Worm (Caenorhabditis elegans) whole organism, late embryonic: ENCODE data around the gene C05D12.5.

Experiments used
- C08G9.2 ChIP-seq: sonication (generic microtip); optimal IDR thresholded peaks from 2 replicates; lab custom pipeline; 2016; ENCODE audit warnings: mild to moderate bottlenecking, missing genetic modification characterization, moderate library complexity, missing compliant biosample characterization
- F13H6.1 ChIP-seq: sonication (generic microtip); optimal IDR thresholded peaks from 2 replicates; lab custom pipeline; 2016; ENCODE audit warnings: missing genetic modification characterization, missing compliant biosample characterization
- K02D7.2 ChIP-seq: sonication (generic microtip); optimal IDR thresholded peaks from 2 replicates; lab custom pipeline; 2017; ENCODE audit warnings: mild to moderate bottlenecking, missing genetic modification characterization, missing compliant biosample characterization
- K09A11.1 ChIP-seq: sonication (generic microtip); optimal IDR thresholded peaks from 2 replicates; lab custom pipeline; 2017; ENCODE audit warnings: antibody characterized with exemption, mild to moderate bottlenecking, missing genetic modification characterization, missing compliant biosample characterization; ENCODE audit not compliant: insufficient read depth
- ama-1 ChIP-seq: fragments of 150-350 bp; optimal IDR thresholded peaks from 2 replicates; lab custom pipeline; 2014
- ceh-14 ChIP-seq: sonication (generic microtip); optimal IDR thresholded peaks from 2 replicates; lab custom pipeline; 2016; ENCODE audit warnings: missing genotype, missing genetic modification characterization, missing compliant biosample characterization
- ceh-18 ChIP-seq: sonication (generic microtip); optimal IDR thresholded peaks from 2 replicates; lab custom pipeline; 2016; ENCODE audit warnings: missing genetic modification characterization, missing compliant biosample characterization
- ceh-19 ChIP-seq: fragments of 200-800 bp; sonication (Bioruptor generic); optimal IDR thresholded peaks from 2 replicates; lab custom pipeline; 2018; ENCODE audit warnings: mild to moderate bottlenecking, missing genetic modification characterization, missing compliant biosample characterization
- ceh-22 ChIP-seq: sonication (generic microtip); optimal IDR thresholded peaks from 2 replicates; lab custom pipeline; 2017; ENCODE audit warnings: missing biosample characterization, missing genetic modification characterization
- ceh-24 ChIP-seq: sonication (generic microtip); optimal IDR thresholded peaks from 2 replicates; lab custom pipeline; 2016; ENCODE audit warnings: mild to moderate bottlenecking, missing genetic modification characterization, missing compliant biosample characterization
- ceh-30 ChIP-seq: fragments of 150-350 bp; optimal IDR thresholded peaks from 2 replicates; lab custom pipeline; 2014; ENCODE audit warnings: missing biosample characterization, missing genetic modification characterization
- ceh-48 ChIP-seq: sonication (generic microtip); optimal IDR thresholded peaks from 2 replicates; lab custom pipeline; 2016; ENCODE audit warnings: missing genetic modification characterization, inconsistent platforms, missing compliant biosample characterization
- ceh-9 ChIP-seq: sonication (generic microtip); optimal IDR thresholded peaks from 2 replicates; lab custom pipeline; 2016; ENCODE audit warnings: mild to moderate bottlenecking, missing genetic modification characterization, inconsistent platforms, missing compliant biosample characterization
- che-1 ChIP-seq: sonication (generic microtip); optimal IDR thresholded peaks from 2 replicates; lab custom pipeline; 2016; ENCODE audit warnings: mild to moderate bottlenecking, missing genetic modification characterization, missing compliant biosample characterization
- dve-1 ChIP-seq: sonication (generic microtip); optimal IDR thresholded peaks from 2 replicates; lab custom pipeline; 2017; ENCODE audit warnings: antibody characterized with exemption, mild to moderate bottlenecking, missing genetic modification characterization, missing compliant biosample characterization
- elt-2 ChIP-seq: sonication (generic microtip); optimal IDR thresholded peaks from 2 replicates; lab custom pipeline; 2016; ENCODE audit warnings: missing genetic modification reagents, missing genetic modification characterization, missing compliant biosample characterization
- fax-1 ChIP-seq: sonication (generic microtip); optimal IDR thresholded peaks from 2 replicates; lab custom pipeline; 2016; ENCODE audit warnings: missing genotype, missing genetic modification characterization, missing compliant biosample characterization
- fkh-10 ChIP-seq: fragments of 150-350 bp; optimal IDR thresholded peaks from 2 replicates; lab custom pipeline; 2014; ENCODE audit warnings: missing biosample characterization, missing genetic modification reagents, missing genetic modification characterization
- gmeb-2 ChIP-seq: sonication (generic microtip); optimal IDR thresholded peaks from 2 replicates; lab custom pipeline; 2016; ENCODE audit warnings: missing genetic modification characterization, inconsistent platforms, missing compliant biosample characterization
- hlh-13 ChIP-seq: fragments of 200-800 bp; sonication (Bioruptor generic); optimal IDR thresholded peaks from 2 replicates; lab custom pipeline; 2018; ENCODE audit warnings: mild to moderate bottlenecking, missing genetic modification characterization, missing compliant biosample characterization
- hlh-6 ChIP-seq: sonication (generic microtip); optimal IDR thresholded peaks from 2 replicates; lab custom pipeline; 2016; ENCODE audit warnings: missing genotype, missing genetic modification characterization, missing compliant biosample characterization
- hlh-8 ChIP-seq: sonication (generic microtip); optimal IDR thresholded peaks from 2 replicates; lab custom pipeline; 2016; ENCODE audit warnings: missing genotype, missing genetic modification characterization, missing compliant biosample characterization
- lim-6 ChIP-seq: sonication (generic microtip); optimal IDR thresholded peaks from 2 replicates; lab custom pipeline; 2016; ENCODE audit warnings: missing genetic modification characterization, missing compliant biosample characterization
- lin-11 ChIP-seq: fragments of 200-800 bp; sonication (Bioruptor generic); optimal IDR thresholded peaks from 2 replicates; lab custom pipeline; 2018; ENCODE audit warnings: mild to moderate bottlenecking, missing genetic modification characterization, missing compliant biosample characterization
- nhr-232 ChIP-seq: sonication (generic microtip); optimal IDR thresholded peaks from 2 replicates; lab custom pipeline; 2016; ENCODE audit warnings: missing genetic modification characterization, missing compliant biosample characterization
- pag-3 ChIP-seq: sonication (generic microtip); optimal IDR thresholded peaks from 2 replicates; lab custom pipeline; 2016; ENCODE audit warnings: missing compliant biosample characterization, missing genetic modification characterization, borderline replicate concordance
- pax-1 ChIP-seq: fragments of 150-350 bp; optimal IDR thresholded peaks from 2 replicates; lab custom pipeline; 2014; ENCODE audit warnings: missing biosample characterization, missing genetic modification characterization
- pha-2 ChIP-seq: sonication (generic microtip); optimal IDR thresholded peaks from 2 replicates; lab custom pipeline; 2017; ENCODE audit warnings: mild to moderate bottlenecking, missing genetic modification characterization, missing compliant biosample characterization
- pha-4 ChIP-seq: fragments of 150-350 bp; optimal IDR thresholded peaks from 2 replicates; lab custom pipeline; 2018; ENCODE audit warnings: missing biosample characterization, missing genetic modification reagents, missing genetic modification characterization
- pqm-1 ChIP-seq: sonication (generic microtip); optimal IDR thresholded peaks from 2 replicates; lab custom pipeline; 2016; ENCODE audit warnings: missing genetic modification characterization, missing compliant biosample characterization
- ref-2 ChIP-seq: sonication (generic microtip); optimal IDR thresholded peaks from 2 replicates; lab custom pipeline; 2016; ENCODE audit warnings: missing genetic modification characterization, missing compliant biosample characterization
- rnt-1 ChIP-seq: sonication (generic microtip); optimal IDR thresholded peaks from 2 replicates; lab custom pipeline; 2016; ENCODE audit warnings: missing genetic modification characterization, missing compliant biosample characterization
- sox-2 ChIP-seq: fragments of 200-800 bp; sonication (Bioruptor generic); IDR thresholded peaks from 2 replicates; pipeline ENCODE4 v1.3.6; 2022; ENCODE audit warnings: missing genetic modification reagents, missing genetic modification characterization, missing compliant biosample characterization
- sox-4 ChIP-seq: sonication (generic microtip); optimal IDR thresholded peaks from 2 replicates; lab custom pipeline; 2017; ENCODE audit warnings: mild to moderate bottlenecking, missing genetic modification characterization, inconsistent platforms, missing compliant biosample characterization
- syd-9 ChIP-seq: sonication (generic microtip); optimal IDR thresholded peaks from 2 replicates; lab custom pipeline; 2016; ENCODE audit warnings: mild to moderate bottlenecking, missing genetic modification characterization, moderate library complexity, missing compliant biosample characterization
- tbx-2 ChIP-seq: sonication (generic microtip); optimal IDR thresholded peaks from 2 replicates; lab custom pipeline; 2016; ENCODE audit warnings: missing genetic modification characterization, missing compliant biosample characterization
- tbx-7 ChIP-seq: sonication (generic microtip); optimal IDR thresholded peaks from 2 replicates; lab custom pipeline; 2016; ENCODE audit warnings: missing genotype, missing genetic modification characterization, missing compliant biosample characterization
- unc-3 ChIP-seq, 2 experiments: fragments of 200-800 bp in 1 of 2; sonication (Bioruptor generic) in 1 of 2; sonication (generic microtip) in 1 of 2; conservative IDR thresholded peaks in 1 of 2; optimal IDR thresholded peaks in 1 of 2; 2 replicates each; pipeline versions ENCODE4 v1.3.6 to Lab custom; 2016 to 2022; ENCODE audit warnings: missing compliant biosample characterization in 2 of 2, missing genetic modification characterization in 2 of 2, missing genetic modification reagents in 1 of 2
- unc-42 ChIP-seq: sonication (generic microtip); optimal IDR thresholded peaks from 2 replicates; lab custom pipeline; 2016; ENCODE audit warnings: missing genotype, missing genetic modification characterization, missing compliant biosample characterization
- unc-55 ChIP-seq: sonication (generic microtip); optimal IDR thresholded peaks from 2 replicates; lab custom pipeline; 2017; ENCODE audit warnings: missing biosample characterization, missing genetic modification reagents, missing genetic modification characterization
- unc-86 ChIP-seq: sonication (generic microtip); optimal IDR thresholded peaks from 2 replicates; lab custom pipeline; 2016; ENCODE audit warnings: missing genetic modification characterization, missing compliant biosample characterization
- ztf-16 ChIP-seq: sonication (generic microtip); optimal IDR thresholded peaks from 2 replicates; lab custom pipeline; 2017; ENCODE audit warnings: missing genetic modification characterization, missing compliant biosample characterization

C05D12.5 gene

ce11 chrII:11467541-11467940 is 33.5 kb downstream of the C05D12.5 start, which contains the start of gene klp-17:
klp-17 (minus strand) TSS chrII:11467641.
- no peak for TF ChIP-seq unc-86 (tag; lab: Kevin White, UChicago)
- no peak for TF ChIP-seq ceh-18 (tag; lab: Kevin White, UChicago)

ce11 chrII:11469574-11470108 is 35.6 kb downstream of the C05D12.5 start, which contains the start of gene cisd-1:
cisd-1 (minus strand) TSS chrII:11469624.
- TF ChIP-seq unc-3 (GFP tag; conservative IDR thresholded peaks at IDR 0.05; lab: Robert Waterston, UW), result no peak
- TF ChIP-seq unc-3 (tag; optimal IDR thresholded peaks at IDR 0.05; lab: Kevin White, UChicago), result no peak
- no peak for TF ChIP-seq hlh-13 (GFP tag; lab: Kevin White, UChicago)
- no peak for TF ChIP-seq unc-86 (tag; lab: Kevin White, UChicago)
- TF ChIP-seq sox-4 (tag; lab: Kevin White, UChicago), result no peak
- no peak for TF ChIP-seq ceh-19
- TF ChIP-seq gmeb-2, result no peak
- TF ChIP-seq nhr-232 (tag; lab: Kevin White, UChicago), result no peak
- TF ChIP-seq ama-1, result no peak
- no peak for TF ChIP-seq ceh-30 (tag; lab: Kevin White, UChicago)
- no peak for TF ChIP-seq ztf-16
- no peak for TF ChIP-seq pax-1 (tag; lab: Kevin White, UChicago)
- no peak for TF ChIP-seq fax-1
- TF ChIP-seq K02D7.2 (tag; lab: Kevin White, UChicago), result no peak
- TF ChIP-seq, all 69 proteins: peak for 0

ce11 chrII:11471916-11472315 is 37.9 kb downstream of the C05D12.5 start, which contains the start of gene mfn-1:
mfn-1 (minus strand) TSS chrII:11472016.
- no peak for TF ChIP-seq sox-2 (GFP tag; lab: Robert Waterston, UW)
- no peak for TF ChIP-seq pqm-1 (tag; lab: Kevin White, UChicago)
- TF ChIP-seq fkh-10, result no peak
- TF ChIP-seq K09A11.1, result no peak
- no peak for TF ChIP-seq C08G9.2 (tag; lab: Kevin White, UChicago)
- TF ChIP-seq tbx-7 (tag; lab: Kevin White, UChicago), result no peak
- no peak for TF ChIP-seq F13H6.1
- no peak for TF ChIP-seq ceh-24 (tag; lab: Kevin White, UChicago)
- TF ChIP-seq lim-6 (tag; lab: Kevin White, UChicago), result no peak
- no peak for TF ChIP-seq pag-3 (tag; lab: Kevin White, UChicago)
- no peak for TF ChIP-seq syd-9 (tag; lab: Kevin White, UChicago)
- no peak for TF ChIP-seq tbx-2 (tag; lab: Kevin White, UChicago)
- no peak for TF ChIP-seq nhr-232 (tag; lab: Kevin White, UChicago)
- TF ChIP-seq lin-11 (tag; lab: Kevin White, UChicago), result no peak
- TF ChIP-seq elt-2, result no peak
- TF ChIP-seq che-1 (tag; lab: Kevin White, UChicago), result no peak
- TF ChIP-seq gmeb-2, result no peak
- TF ChIP-seq ceh-30 (tag; lab: Kevin White, UChicago), result no peak
- no peak for TF ChIP-seq dve-1 (tag; lab: Kevin White, UChicago)

ce11 chrII:11472542-11472941 is 38.5 kb downstream of the C05D12.5 start:
- TF ChIP-seq ref-2 (tag; lab: Kevin White, UChicago) (no peak), elt-2 (peak; percentile 75)

- TF ChIP-seq dve-1 (tag; lab: Kevin White, UChicago) (no peak), K02D7.2 (tag; lab: Kevin White, UChicago) (no peak), pha-4 (tag; lab: Kevin White, UChicago) (no peak), pha-2 (peak; percentile 31), unc-42 (tag; lab: Kevin White, UChicago) (peak; percentile 3), hlh-13 (GFP tag; lab: Kevin White, UChicago) (no peak), hlh-6 (tag; lab: Kevin White, UChicago) (no peak), tbx-7 (tag; lab: Kevin White, UChicago) (no peak), ceh-24 (tag; lab: Kevin White, UChicago) (no peak), fkh-10 (no peak), fax-1 (peak; percentile 13), hlh-8 (peak; percentile 7), C08G9.2 (tag; lab: Kevin White, UChicago) (no peak), pqm-1 (tag; lab: Kevin White, UChicago) (peak; percentile 31), ceh-9 (tag; lab: Kevin White, UChicago) (no peak), tbx-2 (tag; lab: Kevin White, UChicago) (peak; percentile 46), ceh-48 (tag; lab: Kevin White, UChicago) (peak; percentile 14), rnt-1 (no peak), F13H6.1 (no peak), ceh-22 (tag; lab: Kevin White, UChicago) (no peak), ceh-14 (tag; lab: Kevin White, UChicago) (peak; percentile 20), unc-55 (no peak), sox-2 (GFP tag; lab: Robert Waterston, UW) (peak; percentile 50)
Observed at ce11 chrII:11473525-11474181, 39.6 kb downstream of the C05D12.5 start, which contains the start of the genes metl-1 and W02B12.11. metl-1 (minus strand) TSS chrII:11473575. W02B12.11 (plus strand) TSS chrII:11473861.
